Worm (Caenorhabditis elegans) whole organism, early embryonic: ENCODE measurements around the gene sra-7.

ENCODE experiments used
- B0310.2 ChIP-seq: sonication (generic microtip); optimal IDR thresholded peaks from 2 replicates; lab custom pipeline; 2016; ENCODE audit warnings: mild to moderate bottlenecking, missing genetic modification characterization, missing compliant biosample characterization
- F13C5.2 ChIP-seq: sonication (generic microtip); optimal IDR thresholded peaks from 2 replicates; lab custom pipeline; 2017; ENCODE audit warnings: mild to moderate bottlenecking, missing genetic modification characterization, inconsistent platforms, missing compliant biosample characterization
- aly-1 ChIP-seq: sonication (generic microtip); optimal IDR thresholded peaks from 2 replicates; lab custom pipeline; 2016; ENCODE audit warnings: missing genetic modification characterization, missing compliant biosample characterization
- ama-1 ChIP-seq: fragments of 150-350 bp; optimal IDR thresholded peaks from 2 replicates; lab custom pipeline; 2014
- ceh-13 ChIP-seq: fragments of 200-800 bp; sonication (Bioruptor generic); optimal IDR thresholded peaks from 2 replicates; lab custom pipeline; 2018; ENCODE audit warnings: mild to moderate bottlenecking, missing genetic modification characterization, missing compliant biosample characterization
- ceh-36 ChIP-seq: sonication (generic microtip); optimal IDR thresholded peaks from 2 replicates; lab custom pipeline; 2016; ENCODE audit warnings: missing genetic modification characterization, inconsistent platforms, missing compliant biosample characterization
- ets-7 ChIP-seq: sonication (generic microtip); optimal IDR thresholded peaks from 2 replicates; lab custom pipeline; 2016; ENCODE audit warnings: missing genotype, missing genetic modification characterization, missing compliant biosample characterization
- flt-1 ChIP-seq: fragments of 200-800 bp; sonication (Bioruptor generic); IDR thresholded peaks from 2 replicates; pipeline ENCODE4 v1.3.6; 2022; ENCODE audit warnings: missing genetic modification characterization, missing compliant biosample characterization
- hmbx-1 ChIP-seq: sonication (generic microtip); optimal IDR thresholded peaks from 2 replicates; lab custom pipeline; 2016; ENCODE audit warnings: mild to moderate bottlenecking, missing genetic modification characterization, missing compliant biosample characterization
- hmg-4 ChIP-seq: fragments of 200-800 bp; sonication (Bioruptor generic); optimal IDR thresholded peaks from 2 replicates; lab custom pipeline; 2018; ENCODE audit warnings: mild to moderate bottlenecking, missing genetic modification characterization, missing compliant biosample characterization
- hnd-1 ChIP-seq: sonication (generic microtip); optimal IDR thresholded peaks from 2 replicates; lab custom pipeline; 2016; ENCODE audit warnings: missing genetic modification characterization, missing compliant biosample characterization
- pes-1 ChIP-seq: fragments of 200-800 bp; sonication (Bioruptor generic); IDR thresholded peaks from 2 replicates; pipeline ENCODE4 v1.3.6; 2022; ENCODE audit warnings: missing genetic modification reagents, missing genetic modification characterization, missing compliant biosample characterization
- scrt-1 ChIP-seq: fragments of 200-800 bp; sonication (Bioruptor generic); IDR thresholded peaks from 2 replicates; pipeline ENCODE4 v1.3.6; 2022; ENCODE audit warnings: missing genetic modification characterization, missing compliant biosample characterization
- sea-1 ChIP-seq: fragments of 200-800 bp; sonication (Bioruptor generic); conservative IDR thresholded peaks from 2 replicates; pipeline ENCODE4 v1.3.6; 2022; ENCODE audit warnings: missing genetic modification characterization, missing compliant biosample characterization
- tbx-11 ChIP-seq: fragments of 200-800 bp; sonication (Bioruptor generic); IDR thresholded peaks from 2 replicates; pipeline ENCODE4 v1.3.6; 2022; ENCODE audit warnings: missing genetic modification characterization, missing compliant biosample characterization
- tbx-37 ChIP-seq: fragments of 200-800 bp; sonication (Bioruptor generic); conservative IDR thresholded peaks from 2 replicates; pipeline ENCODE4 v1.3.6; 2022; ENCODE audit warnings: missing genetic modification reagents, missing genetic modification characterization, missing compliant biosample characterization
- tra-4 ChIP-seq: sonication (generic microtip); optimal IDR thresholded peaks from 2 replicates; lab custom pipeline; 2017; ENCODE audit warnings: missing genetic modification characterization, missing compliant biosample characterization

Gene sra-7

DNA sequence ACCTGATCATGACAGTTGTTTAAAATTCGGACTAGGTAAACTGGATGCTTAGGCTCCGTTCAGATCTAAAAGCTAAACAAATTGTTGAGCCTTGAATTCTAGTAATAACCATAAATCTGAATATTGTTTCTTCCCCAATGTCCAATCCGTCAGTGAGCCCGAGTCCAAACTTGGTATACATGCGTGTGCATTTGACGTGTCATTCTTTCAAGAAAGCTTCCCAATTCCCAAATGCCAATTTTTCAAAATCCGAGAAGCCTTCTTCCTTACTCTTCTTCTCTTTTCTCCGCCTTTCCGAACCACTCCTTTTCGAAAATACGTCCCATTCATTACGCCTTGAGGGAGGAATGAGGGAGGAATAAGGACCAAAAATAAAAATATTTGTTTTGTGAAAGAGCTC, 32.2 kb downstream of the sra-7 start:
- no peak for TF ChIP-seq F13C5.2
- TF ChIP-seq hmbx-1 (tag; lab: Kevin White, UChicago) = no peak
- TF ChIP-seq hmg-4 (GFP tag; lab: Kevin White, UChicago) = no peak
- no peak for TF ChIP-seq tra-4 (tag; lab: Kevin White, UChicago)
- TF ChIP-seq pes-1 (GFP tag; lab: Robert Waterston, UW) = no peak
- no peak for TF ChIP-seq tbx-37 (GFP tag; lab: Robert Waterston, UW)
- TF ChIP-seq ets-7 (tag; lab: Kevin White, UChicago) = no peak
- no peak for TF ChIP-seq aly-1
- no peak for TF ChIP-seq flt-1 (GFP tag; lab: Robert Waterston, UW)
- no peak for TF ChIP-seq scrt-1 (GFP tag; lab: Robert Waterston, UW)
- no peak for TF ChIP-seq B0310.2
- no peak for TF ChIP-seq hnd-1 (tag; lab: Kevin White, UChicago)
- TF ChIP-seq sea-1 (GFP tag; lab: Robert Waterston, UW) = no peak
- no peak for TF ChIP-seq ama-1 (lab: Kevin White, UChicago)
- TF ChIP-seq ceh-36 (tag; lab: Kevin White, UChicago) = no peak

DNA sequence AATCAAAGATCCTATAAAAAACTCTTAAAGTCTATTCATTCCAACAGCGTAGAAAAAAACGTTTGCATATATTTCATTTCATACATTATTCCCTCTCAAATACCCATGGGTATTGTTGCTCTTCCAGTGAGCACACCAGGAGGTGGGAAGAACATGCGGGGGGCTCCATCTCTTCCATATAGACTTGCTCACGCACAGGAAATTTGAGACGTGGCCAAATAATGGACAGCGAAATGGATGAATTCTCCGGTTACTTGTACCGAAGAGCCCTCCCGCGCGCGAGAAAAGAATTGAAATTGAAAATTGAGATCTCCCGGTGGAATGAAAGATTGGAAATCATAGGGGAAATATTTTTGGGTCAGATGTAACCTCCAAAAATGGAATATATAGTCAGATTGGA, 33.1 kb downstream of the sra-7 start:
- TF ChIP-seq F13C5.2 = no peak
- TF ChIP-seq B0310.2 = no peak
- no peak for TF ChIP-seq tbx-11
- no peak for TF ChIP-seq hnd-1 (tag; lab: Kevin White, UChicago)
- no peak for TF ChIP-seq ceh-36 (tag; lab: Kevin White, UChicago)
- TF ChIP-seq hmg-4 (GFP tag; lab: Kevin White, UChicago) = no peak

DNA sequence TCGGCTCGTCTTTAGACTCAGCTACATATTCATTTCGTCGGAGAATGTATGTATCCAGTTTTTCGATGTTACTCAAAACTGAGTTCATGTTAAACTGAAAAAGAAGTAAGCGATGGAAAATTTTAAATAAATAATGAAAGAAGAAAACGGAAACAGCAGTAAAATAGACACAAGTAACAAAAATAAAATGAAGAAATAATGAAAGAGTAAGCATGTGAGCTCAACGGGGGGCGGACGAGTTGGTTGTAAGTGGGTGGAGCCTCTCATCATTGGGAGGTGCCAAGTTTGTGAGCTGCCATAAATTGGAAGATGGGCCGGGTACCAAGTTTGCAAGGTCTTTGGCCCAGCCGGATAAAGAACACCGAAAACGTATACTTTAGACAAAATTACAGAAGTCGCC, 39.0 kb downstream of the sra-7 start, which contains the start of gene wee-1.1:
TSS of gene wee-1.1 (minus strand) at position 101 of the 400 bp plus-strand sequence.
- TF ChIP-seq hmbx-1 (tag; lab: Kevin White, UChicago) = no peak
- TF ChIP-seq ceh-36 (tag; lab: Kevin White, UChicago) = no peak
- no peak for TF ChIP-seq scrt-1 (GFP tag; lab: Robert Waterston, UW)
- no peak for TF ChIP-seq ceh-13
- no peak for TF ChIP-seq tbx-11
- TF ChIP-seq tra-4 (tag; lab: Kevin White, UChicago) = no peak
- no peak for TF ChIP-seq hmg-4 (GFP tag; lab: Kevin White, UChicago)
- TF ChIP-seq ama-1 (lab: Kevin White, UChicago) = no peak
- TF ChIP-seq aly-1 = no peak
- TF ChIP-seq flt-1 (GFP tag; lab: Robert Waterston, UW) = no peak
- no peak for TF ChIP-seq pes-1 (GFP tag; lab: Robert Waterston, UW)
- no peak for TF ChIP-seq tbx-37 (GFP tag; lab: Robert Waterston, UW)
- TF ChIP-seq sea-1 (GFP tag; lab: Robert Waterston, UW) = no peak

DNA sequence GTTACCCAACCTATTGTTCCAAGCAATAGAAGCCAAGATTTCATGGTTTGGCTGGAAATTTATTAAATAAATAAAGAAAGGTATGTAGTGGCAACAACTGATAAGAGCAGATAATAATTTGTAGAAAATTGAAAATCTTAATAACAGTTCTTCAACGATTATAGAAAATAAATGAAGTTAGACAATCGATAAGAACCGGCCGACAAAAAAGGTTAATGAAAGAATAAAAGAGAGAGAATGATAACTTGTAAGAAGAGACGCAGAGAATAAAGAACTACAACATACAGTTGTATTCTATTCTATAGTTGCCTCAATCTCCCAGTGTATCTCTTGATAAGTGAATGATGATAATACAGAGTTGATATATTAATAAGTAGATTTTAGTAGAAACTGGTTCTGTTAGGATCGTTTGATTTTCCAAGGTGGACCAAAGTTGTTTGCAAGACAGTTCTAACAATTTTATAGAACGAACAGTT, 42.3 kb downstream of the sra-7 start, which contains the start of gene ugt-58:
TSS of gene ugt-58 (minus strand) at position 51 of the 476 bp plus-strand sequence.
- no peak for TF ChIP-seq ceh-13
- no peak for TF ChIP-seq hmbx-1 (tag; lab: Kevin White, UChicago)
- TF ChIP-seq F13C5.2 = no peak
- no peak for TF ChIP-seq tra-4 (tag; lab: Kevin White, UChicago)
- no peak for TF ChIP-seq ets-7 (tag; lab: Kevin White, UChicago)
- no peak for TF ChIP-seq sea-1 (GFP tag; lab: Robert Waterston, UW)

DNA sequence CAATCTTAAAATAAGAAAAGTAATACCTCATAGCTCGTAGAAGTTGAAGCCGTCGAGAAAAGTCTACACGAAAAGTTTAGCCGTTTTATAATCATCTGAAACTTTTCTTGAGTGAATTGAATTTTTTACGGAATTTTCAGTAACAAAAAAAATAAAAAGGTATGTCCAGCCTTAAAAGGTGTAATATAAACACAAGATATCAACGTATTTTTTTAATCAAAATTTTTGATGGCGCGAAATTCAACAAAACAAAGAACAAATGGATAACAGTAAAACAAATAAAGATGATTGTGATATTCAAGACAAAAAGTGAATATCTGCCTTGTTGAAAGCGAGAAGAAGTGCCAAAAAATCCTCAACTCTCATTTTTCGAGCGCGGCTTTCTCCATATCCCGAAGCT, 45.2 kb downstream of the sra-7 start, which contains the start of gene eral-1:
TSS of gene eral-1 (minus strand) at position 101 of the 400 bp plus-strand sequence.
- TF ChIP-seq ceh-36 (tag; lab: Kevin White, UChicago) = no peak
- TF ChIP-seq hmg-4 (GFP tag; lab: Kevin White, UChicago) = no peak
- no peak for TF ChIP-seq sea-1 (GFP tag; lab: Robert Waterston, UW)
- no peak for TF ChIP-seq tbx-37 (GFP tag; lab: Robert Waterston, UW)
- TF ChIP-seq tra-4 (tag; lab: Kevin White, UChicago) = no peak
- no peak for TF ChIP-seq F13C5.2
- TF ChIP-seq flt-1 (GFP tag; lab: Robert Waterston, UW) = no peak
- no peak for TF ChIP-seq ceh-13
- no peak for TF ChIP-seq tbx-11
- TF ChIP-seq scrt-1 (GFP tag; lab: Robert Waterston, UW) = no peak
- TF ChIP-seq hmbx-1 (tag; lab: Kevin White, UChicago) = no peak
- no peak for TF ChIP-seq hnd-1 (tag; lab: Kevin White, UChicago)
- TF ChIP-seq pes-1 (GFP tag; lab: Robert Waterston, UW) = no peak
- no peak for TF ChIP-seq ama-1 (lab: Kevin White, UChicago)
- no peak for TF ChIP-seq aly-1

DNA sequence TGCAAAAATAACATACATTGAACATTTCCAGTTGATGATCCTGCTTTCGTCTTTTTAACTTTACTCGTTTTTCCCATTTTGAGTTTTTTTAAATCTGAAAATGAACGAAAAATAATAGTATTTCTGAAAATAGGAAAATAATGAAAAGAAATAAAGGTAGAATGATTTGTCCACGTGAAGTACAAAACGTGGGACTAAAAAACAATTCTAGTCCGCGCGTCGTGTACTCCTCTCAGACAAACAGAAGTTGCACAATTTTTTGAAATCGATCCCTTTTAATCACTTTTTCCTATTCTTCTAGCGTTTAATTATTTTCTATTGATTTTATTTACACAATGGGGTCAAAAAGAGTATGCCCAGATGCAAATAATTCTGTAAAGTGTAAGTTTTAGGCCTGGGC, 46.6 kb downstream of the sra-7 start, which contains the start of the genes E02H1.1 and tag-124:
TSS of gene E02H1.1 (minus strand) at position 94 of the 400 bp plus-strand sequence.
TSS of gene tag-124 (plus strand) at position 222 of the 400 bp plus-strand sequence.
- TF ChIP-seq B0310.2 = no peak
- no peak for TF ChIP-seq ama-1 (lab: Kevin White, UChicago)
- peak; percentile 43 for TF ChIP-seq F13C5.2
- TF ChIP-seq tbx-37 (GFP tag; lab: Robert Waterston, UW) = peak; percentile 78

DNA sequence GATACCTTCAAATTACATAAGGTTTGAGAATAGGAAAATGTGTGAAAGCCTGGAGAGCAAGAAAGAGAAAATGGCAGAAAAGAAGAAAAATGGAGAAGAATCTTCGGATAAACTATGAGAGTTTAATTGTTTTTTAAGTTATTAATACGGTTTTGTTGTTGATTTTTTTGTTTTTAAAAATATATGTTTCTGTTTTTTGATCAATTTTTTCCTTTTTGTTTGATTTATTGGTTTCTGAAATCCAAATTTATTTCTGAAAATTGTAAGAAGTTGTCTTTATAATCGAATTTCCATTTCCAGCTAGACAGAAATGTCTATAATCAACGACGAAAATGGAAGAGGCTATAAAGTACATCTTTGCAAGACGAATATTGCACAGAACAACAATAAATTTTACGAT, 48.3 kb downstream of the sra-7 start, which contains the start of gene parp-2:
TSS of gene parp-2 (plus strand) at position 301 of the 400 bp plus-strand sequence.
- TF ChIP-seq tbx-11 (no peak), hmg-4 (GFP tag; lab: Kevin White, UChicago) (no peak), ama-1 (lab: Kevin White, UChicago) (no peak), tbx-37 (GFP tag; lab: Robert Waterston, UW) (no peak), F13C5.2 (no peak), flt-1 (GFP tag; lab: Robert Waterston, UW) (no peak), ets-7 (tag; lab: Kevin White, UChicago) (no peak), sea-1 (GFP tag; lab: Robert Waterston, UW) (no peak), aly-1 (no peak), scrt-1 (GFP tag; lab: Robert Waterston, UW) (no peak), hnd-1 (tag; lab: Kevin White, UChicago) (no peak), tra-4 (tag; lab: Kevin White, UChicago) (no peak), ceh-36 (tag; lab: Kevin White, UChicago) (no peak), ceh-13 (no peak), hmbx-1 (tag; lab: Kevin White, UChicago) (no peak), B0310.2 (no peak), pes-1 (GFP tag; lab: Robert Waterston, UW) (no peak)
